Worm (Caenorhabditis elegans) whole organism, mixed stage, embryonic: ENCODE data around the gene T23F2.4.

Experiments
- M03D4.4 ChIP-seq: sonication (generic microtip); optimal IDR thresholded peaks from 2 replicates; lab custom pipeline; 2017; ENCODE audit warnings: mild to moderate bottlenecking, missing genetic modification characterization, missing compliant biosample characterization
- bed-3 ChIP-seq: fragments of 200-800 bp; sonication (Bioruptor generic); optimal IDR thresholded peaks from 3 replicates; lab custom pipeline; 2018; ENCODE audit warnings: mild to moderate bottlenecking, missing genetic modification characterization, moderate library complexity, missing compliant biosample characterization
- blmp-1 ChIP-seq: fragments of 150-350 bp; optimal IDR thresholded peaks from 2 replicates; lab custom pipeline; 2014; ENCODE audit warnings: missing biosample characterization, missing genetic modification characterization
- ceh-39 ChIP-seq: fragments of 150-350 bp; optimal IDR thresholded peaks from 2 replicates; lab custom pipeline; 2014; ENCODE audit warnings: missing biosample characterization, missing genetic modification characterization
- ceh-43 ChIP-seq: fragments of 200-800 bp; sonication (Bioruptor generic); optimal IDR thresholded peaks from 2 replicates; lab custom pipeline; 2018; ENCODE audit warnings: mild to moderate bottlenecking, missing genetic modification characterization, moderate library complexity, missing compliant biosample characterization
- ceh-83 ChIP-seq: fragments of 200-800 bp; sonication (Bioruptor generic); optimal IDR thresholded peaks from 2 replicates; lab custom pipeline; 2018; ENCODE audit warnings: mild to moderate bottlenecking, missing genetic modification characterization, missing compliant biosample characterization
- ces-1 ChIP-seq: fragments of 150-350 bp; optimal IDR thresholded peaks from 2 replicates; lab custom pipeline; 2014; ENCODE audit warnings: missing biosample characterization, missing genetic modification reagents, missing genetic modification characterization
- cnd-1 ChIP-seq: fragments of 200-800 bp; sonication (Bioruptor generic); optimal IDR thresholded peaks from 2 replicates; lab custom pipeline; 2018; ENCODE audit warnings: mild to moderate bottlenecking, missing genetic modification characterization, missing compliant biosample characterization
- drap-1 ChIP-seq: fragments of 200-800 bp; sonication (Bioruptor generic); optimal IDR thresholded peaks from 3 replicates; lab custom pipeline; 2018; ENCODE audit warnings: mild to moderate bottlenecking, missing genetic modification characterization, missing compliant biosample characterization
- elt-1 ChIP-seq: sonication (generic microtip); optimal IDR thresholded peaks from 2 replicates; lab custom pipeline; 2017; ENCODE audit warnings: missing genetic modification characterization, mild to moderate bottlenecking, missing compliant biosample characterization, antibody characterized with exemption, moderate library complexity, borderline replicate concordance; ENCODE audit not compliant: insufficient read depth
- elt-3 ChIP-seq: fragments of 150-350 bp; optimal IDR thresholded peaks from 2 replicates; lab custom pipeline; 2014; ENCODE audit warnings: missing biosample characterization, missing genetic modification characterization
- flh-1 ChIP-seq: fragments of 200-800 bp; sonication (Bioruptor generic); optimal IDR thresholded peaks from 2 replicates; lab custom pipeline; 2018; ENCODE audit warnings: mild to moderate bottlenecking, missing genetic modification characterization, moderate library complexity, missing compliant biosample characterization
- ham-2 ChIP-seq: fragments of 200-800 bp; sonication (Bioruptor generic); optimal IDR thresholded peaks from 2 replicates; lab custom pipeline; 2018; ENCODE audit warnings: mild to moderate bottlenecking, missing genetic modification characterization, missing compliant biosample characterization
- hlh-1 ChIP-seq: fragments of 150-350 bp; optimal IDR thresholded peaks from 2 replicates; lab custom pipeline; 2014; ENCODE audit warnings: missing biosample characterization, missing genetic modification reagents, missing genetic modification characterization
- lin-13 ChIP-seq: fragments of 150-350 bp; optimal IDR thresholded peaks from 2 replicates; lab custom pipeline; 2014; ENCODE audit warnings: missing biosample characterization, missing genetic modification characterization
- lin-32 ChIP-seq: fragments of 200-800 bp; sonication (Bioruptor generic); optimal IDR thresholded peaks from 2 replicates; lab custom pipeline; 2018; ENCODE audit warnings: mild to moderate bottlenecking, missing genetic modification characterization, missing compliant biosample characterization
- lsy-2 ChIP-seq: fragments of 150-350 bp; optimal IDR thresholded peaks from 2 replicates; lab custom pipeline; 2014; ENCODE audit warnings: missing biosample characterization, missing genetic modification characterization
- mab-5 ChIP-seq: fragments of 150-350 bp; optimal IDR thresholded peaks from 2 replicates; lab custom pipeline; 2014; ENCODE audit warnings: missing biosample characterization, missing genetic modification characterization
- mep-1 ChIP-seq: fragments of 150-350 bp; optimal IDR thresholded peaks from 2 replicates; lab custom pipeline; 2017; ENCODE audit warnings: missing biosample characterization, missing genetic modification reagents, missing genetic modification characterization, inconsistent platforms
- mls-2 ChIP-seq: sonication (generic microtip); optimal IDR thresholded peaks from 2 replicates; lab custom pipeline; 2016; ENCODE audit warnings: mild to moderate bottlenecking, missing genetic modification characterization, moderate library complexity, missing compliant biosample characterization
- nhr-12 ChIP-seq: fragments of 150-350 bp; optimal IDR thresholded peaks from 2 replicates; lab custom pipeline; 2014; ENCODE audit warnings: missing biosample characterization, missing genetic modification characterization
- nhr-2 ChIP-seq: fragments of 150-350 bp; optimal IDR thresholded peaks from 2 replicates; lab custom pipeline; 2014; ENCODE audit warnings: missing biosample characterization, missing genetic modification characterization
- nhr-28 ChIP-seq: fragments of 150-350 bp; optimal IDR thresholded peaks from 2 replicates; lab custom pipeline; 2014; ENCODE audit warnings: missing biosample characterization, missing genetic modification characterization
- nhr-76 ChIP-seq: sonication (generic microtip); optimal IDR thresholded peaks from 2 replicates; lab custom pipeline; 2017; ENCODE audit warnings: missing biosample characterization, missing genetic modification characterization
- pha-4 ChIP-seq: fragments of 150-350 bp; optimal IDR thresholded peaks from 2 replicates; lab custom pipeline; 2018; ENCODE audit warnings: missing biosample characterization, missing genetic modification reagents, missing genetic modification characterization
- sem-2 ChIP-seq: fragments of 200-800 bp; sonication (Bioruptor generic); optimal IDR thresholded peaks from 2 replicates; lab custom pipeline; 2018; ENCODE audit warnings: mild to moderate bottlenecking, missing genetic modification characterization, missing compliant biosample characterization
- sptf-1 ChIP-seq: sonication (generic microtip); optimal IDR thresholded peaks from 2 replicates; lab custom pipeline; 2017; ENCODE audit warnings: mild to moderate bottlenecking, missing genetic modification characterization, moderate library complexity, missing compliant biosample characterization
- tbx-8 ChIP-seq: fragments of 200-800 bp; sonication (Bioruptor generic); optimal IDR thresholded peaks from 2 replicates; lab custom pipeline; 2018; ENCODE audit warnings: mild to moderate bottlenecking, missing genetic modification characterization, moderate library complexity, missing compliant biosample characterization
- unc-120 ChIP-seq: sonication (generic microtip); optimal IDR thresholded peaks from 2 replicates; lab custom pipeline; 2017; ENCODE audit warnings: missing genetic modification characterization, missing compliant biosample characterization; ENCODE audit not compliant: poor library complexity, severe bottlenecking
- unc-39 ChIP-seq: fragments of 150-350 bp; optimal IDR thresholded peaks from 2 replicates; lab custom pipeline; 2014; ENCODE audit warnings: missing biosample characterization, missing genetic modification characterization
- unc-62 ChIP-seq: fragments of 150-350 bp; optimal IDR thresholded peaks from 2 replicates; lab custom pipeline; 2014; ENCODE audit warnings: missing biosample characterization, missing genetic modification reagents, missing genetic modification characterization
- zip-8 ChIP-seq: fragments of 150-350 bp; optimal IDR thresholded peaks from 2 replicates; lab custom pipeline; 2014; ENCODE audit warnings: missing biosample characterization, missing genetic modification characterization
- ztf-11 ChIP-seq: fragments of 150-350 bp; optimal IDR thresholded peaks from 2 replicates; lab custom pipeline; 2014; ENCODE audit warnings: missing biosample characterization, missing genetic modification characterization

Gene T23F2.4

ce11 chrX:5479300-5479811 lies 35.5 kb downstream of the T23F2.4 start, which contains the start of gene dlg-1:
dlg-1 (plus strand) TSS chrX:5479700.
- TF ChIP-seq pha-4 (tag; lab: Kevin White, UChicago) (peak; percentile 9), ceh-43 (GFP tag; lab: Kevin White, UChicago) (no peak)

ce11 chrX:5478875-5479274 lies 36.0 kb downstream of the T23F2.4 start:
- TF ChIP-seq elt-1 (tag; lab: Kevin White, UChicago) (peak; percentile 39), ces-1 (GFP tag; lab: Kevin White, UChicago) (no peak)

ce11 chrX:5477597-5477996 lies 37.3 kb downstream of the T23F2.4 start:
- TF ChIP-seq bed-3 (GFP tag; lab: Kevin White, UChicago) (no peak), tbx-8 (GFP tag; lab: Kevin White, UChicago) (no peak), pha-4 (tag; lab: Kevin White, UChicago) (no peak), ceh-43 (GFP tag; lab: Kevin White, UChicago) (no peak), zip-8 (tag; lab: Kevin White, UChicago) (no peak), mep-1 (tag; lab: Kevin White, UChicago) (no peak), sptf-1 (tag; lab: Kevin White, UChicago) (no peak), mls-2 (no peak), nhr-76 (tag; lab: Kevin White, UChicago) (no peak), sem-2 (no peak), mab-5 (tag; lab: Kevin White, UChicago) (no peak), lin-32 (no peak), ztf-11 (tag; lab: Kevin White, UChicago) (no peak), nhr-2 (tag; lab: Kevin White, UChicago) (no peak), lin-13 (tag; lab: Kevin White, UChicago) (no peak)

ce11 chrX:5476357-5476756 lies 38.5 kb downstream of the T23F2.4 start:
- TF ChIP-seq ces-1 (GFP tag; lab: Kevin White, UChicago) (no peak), M03D4.4 (tag; lab: Kevin White, UChicago) (no peak), hlh-1 (tag; lab: Kevin White, UChicago) (no peak), sptf-1 (tag; lab: Kevin White, UChicago) (no peak), cnd-1 (no peak), ceh-39 (tag; lab: Kevin White, UChicago) (no peak), nhr-2 (tag; lab: Kevin White, UChicago) (no peak), unc-39 (no peak), mls-2 (no peak), lsy-2 (tag; lab: Kevin White, UChicago) (no peak), elt-1 (tag; lab: Kevin White, UChicago) (no peak), ceh-83 (GFP tag; lab: Kevin White, UChicago) (no peak), lin-32 (no peak), mab-5 (tag; lab: Kevin White, UChicago) (no peak), pha-4 (tag; lab: Kevin White, UChicago) (no peak), drap-1 (GFP tag; lab: Kevin White, UChicago) (no peak), elt-3 (no peak), mep-1 (tag; lab: Kevin White, UChicago) (no peak)
- TF ChIP-seq, all 35 proteins: peak for 0

- TF ChIP-seq lin-13 (tag; lab: Kevin White, UChicago), result peak; percentile 84
- no peak for TF ChIP-seq nhr-28 (tag; lab: Kevin White, UChicago)
- TF ChIP-seq elt-1 (tag; lab: Kevin White, UChicago), result peak; percentile 63
- no peak for TF ChIP-seq nhr-76 (tag; lab: Kevin White, UChicago)
- TF ChIP-seq cnd-1, result peak; percentile 38
- peak; percentile 86 for TF ChIP-seq hlh-1 (tag; lab: Kevin White, UChicago)
- no peak for TF ChIP-seq blmp-1 (tag; lab: Kevin White, UChicago)
- TF ChIP-seq mls-2, result peak; percentile 72
- TF ChIP-seq M03D4.4 (tag; lab: Kevin White, UChicago), result peak; percentile 28
- no peak for TF ChIP-seq lin-32
- TF ChIP-seq nhr-12, result peak; percentile 17
- peak; percentile 69 for TF ChIP-seq drap-1 (GFP tag; lab: Kevin White, UChicago)
- TF ChIP-seq ztf-11 (tag; lab: Kevin White, UChicago), result peak; percentile 54
- TF ChIP-seq ham-2 (GFP tag; lab: Kevin White, UChicago), result peak; percentile 95
- TF ChIP-seq unc-62 (GFP tag; lab: Kevin White, UChicago), result peak; percentile 72
- TF ChIP-seq sem-2, result no peak
- no peak for TF ChIP-seq zip-8 (tag; lab: Kevin White, UChicago)
- peak; percentile 74 for TF ChIP-seq sptf-1 (tag; lab: Kevin White, UChicago)
- TF ChIP-seq mep-1 (tag; lab: Kevin White, UChicago), result peak; percentile 24
- peak; percentile 41 for TF ChIP-seq unc-120 (tag; lab: Kevin White, UChicago)
- TF ChIP-seq pha-4 (tag; lab: Kevin White, UChicago), result peak; percentile 93
- TF ChIP-seq ceh-83 (GFP tag; lab: Kevin White, UChicago), result no peak
- TF ChIP-seq unc-39, result peak; percentile 41
- TF ChIP-seq nhr-2 (tag; lab: Kevin White, UChicago), result peak; percentile 88
- no peak for TF ChIP-seq flh-1 (GFP tag; lab: Kevin White, UChicago)
- TF ChIP-seq tbx-8 (GFP tag; lab: Kevin White, UChicago), result peak; percentile 54
- TF ChIP-seq, all 35 proteins: peak for 18
Measured at ce11 chrX:5475164-5475576, 39.7 kb downstream of the T23F2.4 start.
